Worm (Caenorhabditis elegans) whole organism, young adult: Measurements from ENCODE around the gene cht-6.

ENCODE experiments used
- B0019.2 ChIP-seq: fragments of 200-800 bp; sonication (Bioruptor generic); conservative IDR thresholded peaks from 2 replicates; pipeline ENCODE4 v1.3.6; 2022; ENCODE audit warnings: missing genetic modification reagents, missing genetic modification characterization, missing compliant biosample characterization
- B0035.1 ChIP-seq: sonication (generic microtip); optimal IDR thresholded peaks from 2 replicates; lab custom pipeline; 2016; ENCODE audit warnings: missing genetic modification characterization, mild to moderate bottlenecking, missing compliant biosample characterization, missing genotype, missing genetic modification reagents
- B0261.1 ChIP-seq: sonication (generic microtip); optimal IDR thresholded peaks from 2 replicates; lab custom pipeline; 2016; ENCODE audit warnings: mild to moderate bottlenecking, missing genetic modification characterization, moderate library complexity, missing compliant biosample characterization
- dox-1 ChIP-seq: fragments of 200-800 bp; sonication (Bioruptor generic); IDR thresholded peaks from 2 replicates; pipeline ENCODE4 v1.3.6; 2022; ENCODE audit warnings: missing genetic modification reagents, missing genetic modification characterization, missing compliant biosample characterization
- dpl-1 ChIP-seq: fragments of 150-350 bp; optimal IDR thresholded peaks from 2 replicates; lab custom pipeline; 2014; ENCODE audit warnings: missing biosample characterization, missing genetic modification reagents, missing genetic modification characterization
- efl-1 ChIP-seq: fragments of 150-350 bp; optimal IDR thresholded peaks from 2 replicates; lab custom pipeline; 2014; ENCODE audit warnings: missing biosample characterization, missing genetic modification reagents, missing genetic modification characterization
- ekl-4 ChIP-seq: fragments of 200-800 bp; sonication (Bioruptor generic); IDR thresholded peaks from 2 replicates; pipeline ENCODE4 v1.3.6; 2022; ENCODE audit warnings: missing genetic modification reagents, missing genetic modification characterization, missing compliant biosample characterization
- hrde-1 ChIP-seq: sonication (generic microtip); optimal IDR thresholded peaks from 2 replicates; lab custom pipeline; 2016; ENCODE audit warnings: missing genetic modification characterization, mild to moderate bottlenecking, missing compliant biosample characterization, moderate library complexity, missing genotype, missing genetic modification reagents, borderline replicate concordance
- nfya-1 ChIP-seq: sonication (generic microtip); optimal IDR thresholded peaks from 2 replicates; lab custom pipeline; 2017; ENCODE audit warnings: antibody characterized with exemption, missing compliant biosample characterization, missing genetic modification characterization, borderline replicate concordance; ENCODE audit not compliant: insufficient read depth
- nhr-80 ChIP-seq: sonication (generic microtip); optimal IDR thresholded peaks from 2 replicates; lab custom pipeline; 2016; ENCODE audit warnings: missing genetic modification characterization, missing compliant biosample characterization
- pha-4 ChIP-seq: fragments of 150-350 bp; sonication (generic microtip); optimal IDR thresholded peaks from 2 replicates; lab custom pipeline; 2014; ENCODE audit warnings: missing biosample characterization, missing genetic modification reagents, missing genetic modification characterization
- snpc-4 ChIP-seq, 5 experiments: fragments of 150-350 bp in 1 of 5; sonication (generic microtip) in 4 of 5; optimal IDR thresholded peaks; 2 replicates each; lab custom pipeline; 2014 to 2018; ENCODE audit warnings: missing genetic modification characterization in 5 of 5, missing biosample characterization in 3 of 5, antibody characterized with exemption in 2 of 5, mild to moderate bottlenecking in 2 of 5, missing compliant biosample characterization in 2 of 5, missing genotype in 2 of 5, moderate library complexity in 2 of 5, missing genetic modification reagents in 1 of 5
- unc-62 ChIP-seq: fragments of 150-350 bp; optimal IDR thresholded peaks from 2 replicates; lab custom pipeline; 2014; ENCODE audit warnings: missing biosample characterization, missing genetic modification reagents, missing genetic modification characterization

DNA sequence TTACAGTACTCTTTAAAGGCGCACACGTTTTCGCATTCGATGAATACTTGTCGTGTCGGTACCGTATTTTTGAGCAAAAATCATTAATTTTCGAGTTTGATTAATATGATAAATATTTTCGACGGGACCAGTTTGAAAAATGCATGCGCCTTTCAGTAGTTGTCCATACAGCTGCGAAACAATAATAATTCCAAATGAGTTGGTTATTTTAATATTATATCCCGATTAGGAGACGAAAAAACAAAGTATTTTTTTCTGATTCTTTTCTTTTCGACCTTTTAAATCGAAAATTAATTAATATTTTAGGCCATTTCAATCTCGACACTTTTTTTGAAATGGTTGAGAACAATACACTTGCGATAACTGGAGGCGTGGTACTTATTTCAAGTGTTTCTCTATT is 23.8 kb downstream of the cht-6 start, which contains the start of gene T05H4.4:
- no peak for TF ChIP-seq nfya-1
- no peak for TF ChIP-seq ekl-4 (GFP tag; lab: Robert Waterston, UW)
- no peak for TF ChIP-seq B0035.1 (tag; lab: Kevin White, UChicago)
- TF ChIP-seq dox-1 (GFP tag; lab: Robert Waterston, UW): no peak
- no peak for TF ChIP-seq dpl-1 (GFP tag; lab: Kevin White, UChicago)
- no peak for TF ChIP-seq B0019.2 (GFP tag; lab: Robert Waterston, UW)
- no peak for TF ChIP-seq snpc-4 (GFP tag; optimal IDR thresholded peaks at IDR 0.05; lab: Kevin White, UChicago)
- TF ChIP-seq snpc-4 (tag; optimal IDR thresholded peaks at IDR 0.05; lab: Kevin White, UChicago): no peak
- TF ChIP-seq nhr-80 (tag; lab: Kevin White, UChicago): no peak
- no peak for TF ChIP-seq efl-1 (GFP tag; lab: Kevin White, UChicago)
- TF ChIP-seq hrde-1 (tag; lab: Kevin White, UChicago): no peak
- TF ChIP-seq unc-62 (GFP tag; lab: Kevin White, UChicago): no peak
- no peak for TF ChIP-seq pha-4 (tag; lab: Kevin White, UChicago)
- TF ChIP-seq B0261.1 (tag; lab: Kevin White, UChicago): no peak
